Fruit fly (Drosophila melanogaster) whole organism, embryonic: ENCODE measurements around the gene rt.

Source experiments
- C15 ChIP-seq: fragments of 200-800 bp; sonication (Bioruptor generic); IDR thresholded peaks from 3 replicates; pipeline ENCODE4 v1.3.6; 2022; ENCODE audit warnings: missing biosample characterization, missing genetic modification characterization
- CG1529 ChIP-seq: fragments of 200-800 bp; sonication (Bioruptor generic); optimal IDR thresholded peaks from 3 replicates; lab custom pipeline; 2018; ENCODE audit warnings: missing biosample characterization, missing genetic modification characterization
- CG16815 ChIP-seq: fragments of 200-800 bp; sonication (Bioruptor generic); optimal IDR thresholded peaks from 3 replicates; lab custom pipeline; 2017; ENCODE audit warnings: missing biosample characterization, mild to moderate bottlenecking, missing genetic modification characterization
- CG2199 ChIP-seq: fragments of 200-800 bp; sonication (Bioruptor generic); IDR thresholded peaks from 3 replicates; pipeline ENCODE4 v1.3.6; 2022; ENCODE audit warnings: missing biosample characterization, missing genetic modification characterization
- H15 ChIP-seq: fragments of 200-800 bp; sonication (Bioruptor generic); IDR thresholded peaks from 3 replicates; pipeline ENCODE4 v1.3.6; 2022; ENCODE audit warnings: missing biosample characterization, missing genetic modification characterization
- Jarid2 ChIP-seq: fragments of 200-800 bp; sonication (Bioruptor generic); optimal IDR thresholded peaks from 3 replicates; lab custom pipeline; 2017; ENCODE audit warnings: mild to moderate bottlenecking, missing biosample characterization, missing genetic modification reagents, missing genetic modification characterization
- NK7.1 ChIP-seq: fragments of 200-800 bp; sonication (Bioruptor generic); optimal IDR thresholded peaks from 3 replicates; lab custom pipeline; 2016; ENCODE audit warnings: missing biosample characterization, missing genetic modification characterization
- Opbp ChIP-seq: fragments of 200-800 bp; sonication (Bioruptor generic); IDR thresholded peaks from 3 replicates; pipeline ENCODE4 v1.3.6; 2022; ENCODE audit warnings: missing biosample characterization, missing genetic modification characterization; ENCODE audit not compliant: partially characterized antibody
- Tbp ChIP-seq: fragments of >200 bp; optimal IDR thresholded peaks from 2 replicates; lab custom pipeline; 2018; ENCODE audit warnings: missing biosample characterization, missing genetic modification characterization
- chn ChIP-seq: fragments of 200-800 bp; sonication (Bioruptor generic); optimal IDR thresholded peaks from 2 replicates; lab custom pipeline; 2016; ENCODE audit warnings: missing biosample characterization, missing genetic modification characterization
- pan ChIP-seq, 4 experiments: fragments of >200 bp in 3 of 4; fragments of 200-800 bp in 1 of 4; sonication (Bioruptor generic) in 1 of 4; optimal IDR thresholded peaks in 3 of 4; IDR thresholded peaks in 1 of 4; 2 replicates each; pipeline versions ENCODE4 v1.3.6 to Lab custom; 2017 to 2022; ENCODE audit warnings: missing biosample characterization in 2 of 4, missing genetic modification characterization in 2 of 4, mixed read lengths in 1 of 4
- pb ChIP-seq: fragments of 200-800 bp; sonication (Bioruptor generic); optimal IDR thresholded peaks from 3 replicates; lab custom pipeline; 2016; ENCODE audit warnings: missing biosample characterization, missing genetic modification characterization
- stwl ChIP-seq: fragments of 200-800 bp; sonication (Bioruptor generic); optimal IDR thresholded peaks from 3 replicates; lab custom pipeline; 2018; ENCODE audit warnings: missing biosample characterization, mild to moderate bottlenecking, missing genetic modification characterization, moderate library complexity

DNA sequence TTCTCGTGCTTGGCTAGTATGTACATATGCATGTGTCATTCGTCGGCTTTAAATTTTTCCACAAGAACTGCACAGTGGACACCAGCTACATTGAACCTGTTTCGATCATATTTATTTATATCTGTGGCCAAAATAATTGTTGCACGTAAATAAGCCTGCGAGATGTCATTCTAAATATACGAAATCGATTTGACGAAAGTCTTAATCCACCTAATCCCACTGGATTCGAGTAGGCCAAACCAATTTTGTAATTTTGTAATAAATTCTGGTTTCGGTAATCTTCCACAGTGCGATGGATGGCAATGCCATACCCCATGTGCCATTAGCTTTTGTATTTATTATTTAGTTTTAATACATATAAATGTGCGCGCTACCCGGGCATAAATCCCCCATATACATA lies 44.6 kb downstream of the rt start:
- no peak for TF ChIP-seq CG2199 (GFP tag; lab: Robert Waterston, UW)
- TF ChIP-seq NK7.1 (GFP tag; lab: Kevin White, UChicago) = no peak
- TF ChIP-seq Tbp (GFP tag; lab: Kevin White, UChicago) = no peak
- no peak for TF ChIP-seq CG16815 (GFP tag; lab: Kevin White, UChicago)
- no peak for TF ChIP-seq chn (GFP tag; lab: Kevin White, UChicago)
- no peak for TF ChIP-seq CG1529 (GFP tag; lab: Kevin White, UChicago)
- TF ChIP-seq H15 (GFP tag; lab: Robert Waterston, UW) = no peak
- TF ChIP-seq pan (optimal IDR thresholded peaks at IDR 0.05; lab: Kevin White, UChicago) = no peak
- TF ChIP-seq pan (GFP tag; optimal IDR thresholded peaks at IDR 0.05 in 1 of 2, IDR thresholded peaks at IDR 0.05 in 1 of 2) = no peak
- no peak for TF ChIP-seq Jarid2 (GFP tag; lab: Kevin White, UChicago)
- TF ChIP-seq C15 (GFP tag; lab: Robert Waterston, UW) = no peak
- TF ChIP-seq Opbp (GFP tag; lab: Robert Waterston, UW) = no peak
- no peak for TF ChIP-seq stwl (tag; lab: Kevin White, UChicago)
- no peak for TF ChIP-seq pb (GFP tag; lab: Kevin White, UChicago)
